Worm (Caenorhabditis elegans): Measurements from ENCODE around the gene srg-48.

Gene srg-48

DNA sequence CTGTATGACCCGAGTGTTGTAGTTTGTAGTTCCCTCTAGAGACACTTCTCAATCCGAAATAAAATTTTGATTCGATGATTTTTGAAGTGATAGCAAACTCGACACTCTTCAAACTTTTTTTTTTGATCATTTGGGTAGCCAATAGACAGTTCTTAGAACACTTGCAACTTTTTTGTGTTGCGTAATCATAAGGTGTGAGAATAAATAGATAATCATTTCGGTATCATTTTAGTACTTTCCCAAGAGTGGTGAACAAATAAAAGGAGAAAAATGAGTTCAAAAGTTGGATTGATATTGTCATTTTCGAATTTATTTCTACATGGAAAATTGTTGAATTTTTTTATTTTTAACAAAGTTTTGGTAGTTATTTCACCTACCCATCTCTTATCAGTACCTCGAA is 47.4 kb upstream of the srg-48 start:
- TF ChIP-seq F16B12.6 (tag; optimal IDR thresholded peaks at IDR 0.05) (no peak), efl-3 (GFP tag; optimal IDR thresholded peaks at IDR 0.05) (no peak), jun-1 (tag; optimal IDR thresholded peaks at IDR 0.05) (no peak), snu-23 (GFP tag; optimal IDR thresholded peaks at IDR 0.05) (no peak), nhr-77 (tag; optimal IDR thresholded peaks at IDR 0.05) (no peak), xbp-1 (tag; optimal IDR thresholded peaks at IDR 0.05) (no peak)

ce11 chrIV:7025835-7026234 is 46.4 kb upstream of the srg-48 start:
- TF ChIP-seq efl-1 (optimal IDR thresholded peaks at IDR 0.05) (no peak), efl-1 (GFP tag; optimal IDR thresholded peaks at IDR 0.05 in 1 of 2) (peak in 1 of 2 experiments; percentile 71), unc-98 (GFP tag; IDR thresholded peaks at IDR 0.05) (no peak), pqm-1 (tag; optimal IDR thresholded peaks at IDR 0.05) (no peak), elt-2 (tag; optimal IDR thresholded peaks at IDR 0.05) (peak; percentile 77), swsn-7 (tag; optimal IDR thresholded peaks at IDR 0.05) (no peak), lin-35 (GFP tag; optimal IDR thresholded peaks at IDR 0.05) (peak in 1 of 2 experiments; percentile 37)

ce11 chrIV:7031019-7031418 is 41.2 kb upstream of the srg-48 start:
- TF ChIP-seq nhr-237 (tag; optimal IDR thresholded peaks at IDR 0.05) (no peak), grh-1 (GFP tag; IDR thresholded peaks at IDR 0.05) (no peak), efl-1 (optimal IDR thresholded peaks at IDR 0.05) (peak in 1 of 2 experiments; percentile 22), efl-1 (GFP tag; optimal IDR thresholded peaks at IDR 0.05 in 1 of 2) (peak in 1 of 2 experiments; percentile 79)

- TF ChIP-seq lin-13 (GFP tag; optimal IDR thresholded peaks at IDR 0.05) (no peak), elt-3 (tag; optimal IDR thresholded peaks at IDR 0.05) (no peak), C34B4.2 (tag; optimal IDR thresholded peaks at IDR 0.05) (no peak), mep-1 (tag; optimal IDR thresholded peaks at IDR 0.05) (no peak), fkh-10 (GFP tag; optimal IDR thresholded peaks at IDR 0.05) (no peak), lin-14 (GFP tag; optimal IDR thresholded peaks at IDR 0.05) (no peak), zip-4 (GFP tag; optimal IDR thresholded peaks at IDR 0.05) (no peak), nhr-28 (tag; optimal IDR thresholded peaks at IDR 0.05) (no peak), ceh-8 (GFP tag; optimal IDR thresholded peaks at IDR 0.05) (no peak)
These were observed 39.8 kb upstream of the srg-48 start, which contains the start of gene C06G3.8 for ce11 chrIV:7032459-7032858. Gene C06G3.8, minus strand, starts transcription at chrIV:7032559.

- TF ChIP-seq blmp-1 (tag; optimal IDR thresholded peaks at IDR 0.05): peak; percentile 6
- no peak for TF ChIP-seq Y116A8C.19 (tag; optimal IDR thresholded peaks at IDR 0.05; ENCODE audit: borderline replicate concordance)
- TF ChIP-seq hpl-2 (GFP tag; optimal IDR thresholded peaks at IDR 0.05): no peak
- TF ChIP-seq C16A3.4 (tag; optimal IDR thresholded peaks at IDR 0.05): no peak
- TF ChIP-seq lin-39 (tag; optimal IDR thresholded peaks at IDR 0.05): no peak
- no peak for TF ChIP-seq pax-3 (tag; optimal IDR thresholded peaks at IDR 0.05)
- no peak for TF ChIP-seq skn-1 (tag; optimal IDR thresholded peaks at IDR 0.05)
These were observed 36.4 kb upstream of the srg-48 start, which contains the start of gene C06G3.3 for ce11 chrIV:7035823-7036222. Gene C06G3.3, plus strand, starts transcription at chrIV:7036123.

- no peak for TF ChIP-seq grh-1 (GFP tag; IDR thresholded peaks at IDR 0.05)
- no peak for TF ChIP-seq zip-4 (GFP tag; optimal IDR thresholded peaks at IDR 0.05)
- TF ChIP-seq zag-1 (tag; optimal IDR thresholded peaks at IDR 0.05): no peak
- no peak for TF ChIP-seq efl-1 (optimal IDR thresholded peaks at IDR 0.05)
- TF ChIP-seq efl-1 (GFP tag; optimal IDR thresholded peaks at IDR 0.05 in 1 of 2): peak in 1 of 2 experiments; percentile 50
- no peak for TF ChIP-seq fkh-4 (tag; optimal IDR thresholded peaks at IDR 0.05; ENCODE audit: borderline replicate concordance)
- no peak for TF ChIP-seq jun-1 (tag; optimal IDR thresholded peaks at IDR 0.05)
- TF ChIP-seq ztf-4 (tag; optimal IDR thresholded peaks at IDR 0.05): no peak
These were observed 35.4 kb upstream of the srg-48 start, which contains the start of gene ufl-1 for ce11 chrIV:7036790-7037189. Gene ufl-1, minus strand, starts transcription at chrIV:7036859.
